Fruit fly (Drosophila melanogaster): ENCODE measurements around the gene Schip1.

- TF ChIP-seq CG8159 (tag; optimal IDR thresholded peaks at IDR 0.05) (no peak), CG8301 (tag; optimal IDR thresholded peaks at IDR 0.05) (no peak)
Measured at dm6 chr2L:10322773-10323487, 8.0 kb downstream of the Schip1 start, which contains the start of gene CG5381.

All from whole organism, pupa.